Worm (Caenorhabditis elegans) whole organism, young adult: ENCODE data around the gene col-159.

Source experiments
- aptf-2 ChIP-seq: fragments of 200-800 bp; sonication (Bioruptor generic); conservative IDR thresholded peaks from 2 replicates; pipeline ENCODE4 v1.3.6; 2022; ENCODE audit warnings: missing genetic modification reagents, missing genetic modification characterization, missing compliant biosample characterization
- hlh-12 ChIP-seq: sonication (generic microtip); optimal IDR thresholded peaks from 2 replicates; lab custom pipeline; 2016; ENCODE audit warnings: missing genetic modification characterization, missing compliant biosample characterization
- hrde-1 ChIP-seq: sonication (generic microtip); optimal IDR thresholded peaks from 2 replicates; lab custom pipeline; 2016; ENCODE audit warnings: missing genetic modification characterization, mild to moderate bottlenecking, missing compliant biosample characterization, moderate library complexity, missing genotype, missing genetic modification reagents, borderline replicate concordance
- pbrm-1 ChIP-seq: fragments of 200-800 bp; sonication (Bioruptor generic); IDR thresholded peaks from 2 replicates; pipeline ENCODE4 v1.3.6; 2022; ENCODE audit warnings: missing genetic modification reagents, missing genetic modification characterization, missing compliant biosample characterization
- sea-2 ChIP-seq: fragments of 200-800 bp; sonication (Bioruptor generic); IDR thresholded peaks from 2 replicates; pipeline ENCODE4 v1.3.6; 2022; ENCODE audit warnings: missing genetic modification characterization, missing compliant biosample characterization

DNA sequence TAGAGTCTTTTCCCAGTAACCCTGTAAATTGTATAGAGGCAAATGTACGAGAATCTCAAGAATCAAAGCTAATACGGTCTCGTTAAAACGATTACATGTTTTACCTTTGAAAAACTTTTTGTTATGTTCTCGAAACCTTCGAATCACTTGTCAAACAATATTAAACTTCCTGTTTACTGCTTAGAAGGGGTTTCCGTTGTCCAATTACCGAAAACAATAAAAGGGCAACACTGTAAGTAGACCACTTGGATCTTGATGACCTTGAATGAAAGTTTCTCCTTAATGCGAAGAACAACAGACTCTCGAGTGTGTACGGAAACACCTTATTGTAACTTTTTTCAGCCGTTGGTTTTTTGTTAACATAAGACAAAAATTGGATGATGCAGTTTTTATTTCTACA is 1.4 kb downstream of the col-159 start:
- TF ChIP-seq sea-2 (GFP tag; lab: Robert Waterston, UW) = no peak
- no peak for TF ChIP-seq pbrm-1 (GFP tag; lab: Robert Waterston, UW)
- TF ChIP-seq hrde-1 = no peak
- TF ChIP-seq aptf-2 (GFP tag; lab: Robert Waterston, UW) = no peak
- TF ChIP-seq hlh-12 (tag; lab: Kevin White, UChicago) = no peak
